Worm (Caenorhabditis elegans) whole organism, L2 larva: Measurements from ENCODE around the gene cest-2.1.

Source experiments
- ZK546.5 ChIP-seq: sonication (generic microtip); optimal IDR thresholded peaks from 2 replicates; lab custom pipeline; 2017; ENCODE audit warnings: missing biosample characterization, missing genetic modification characterization
- alr-1 ChIP-seq: fragments of 150-350 bp; optimal IDR thresholded peaks from 2 replicates; lab custom pipeline; 2014; ENCODE audit warnings: missing biosample characterization, missing genetic modification characterization
- lin-13 ChIP-seq: fragments of 150-350 bp; optimal IDR thresholded peaks from 2 replicates; lab custom pipeline; 2014; ENCODE audit warnings: missing biosample characterization, missing genetic modification reagents, missing genetic modification characterization
- lin-39 ChIP-seq: fragments of 150-350 bp; optimal IDR thresholded peaks from 2 replicates; lab custom pipeline; 2014; ENCODE audit warnings: missing biosample characterization, missing genetic modification reagents, missing genetic modification characterization
- peb-1 ChIP-seq: fragments of 150-350 bp; optimal IDR thresholded peaks from 2 replicates; lab custom pipeline; 2014; ENCODE audit warnings: missing biosample characterization, missing genetic modification characterization

DNA sequence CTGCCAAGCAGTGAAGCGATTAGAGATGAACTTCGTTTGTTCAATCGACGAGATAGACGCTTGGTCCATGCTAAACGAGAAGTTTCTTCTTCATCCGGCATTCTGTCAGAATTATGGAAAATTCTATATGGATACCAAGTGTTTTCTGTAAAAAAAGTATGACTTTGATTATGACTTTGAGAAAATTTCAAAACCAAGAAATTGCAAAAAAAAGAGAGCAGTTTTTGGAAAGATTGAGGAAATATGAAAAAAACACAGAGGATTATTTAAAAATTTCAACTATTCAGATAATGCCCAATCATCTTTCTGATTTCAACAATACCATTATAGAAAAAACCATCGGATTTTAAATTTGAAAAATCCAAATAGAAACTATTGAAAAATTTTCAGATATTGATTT is 26.0 kb downstream of the cest-2.1 start, which contains the start of gene par-1:
- TF ChIP-seq ZK546.5 (tag; lab: Kevin White, UChicago) (no peak), lin-13 (GFP tag; lab: Kevin White, UChicago) (no peak), alr-1 (tag; lab: Kevin White, UChicago) (no peak), lin-39 (tag; lab: Kevin White, UChicago) (no peak), peb-1 (tag; lab: Kevin White, UChicago) (no peak)
